Fruit fly (Drosophila melanogaster) Kc167 (cell line): ENCODE data around the gene CG31251.

Source experiments
- insv ChIP-seq: fragments of >200 bp; optimal IDR thresholded peaks from 3 replicates; lab custom pipeline; 2018; ENCODE audit warnings: missing external identifiers
- psq ChIP-seq: fragments of >200 bp; optimal IDR thresholded peaks from 2 replicates; lab custom pipeline; 2017; ENCODE audit warnings: missing external identifiers

DNA sequence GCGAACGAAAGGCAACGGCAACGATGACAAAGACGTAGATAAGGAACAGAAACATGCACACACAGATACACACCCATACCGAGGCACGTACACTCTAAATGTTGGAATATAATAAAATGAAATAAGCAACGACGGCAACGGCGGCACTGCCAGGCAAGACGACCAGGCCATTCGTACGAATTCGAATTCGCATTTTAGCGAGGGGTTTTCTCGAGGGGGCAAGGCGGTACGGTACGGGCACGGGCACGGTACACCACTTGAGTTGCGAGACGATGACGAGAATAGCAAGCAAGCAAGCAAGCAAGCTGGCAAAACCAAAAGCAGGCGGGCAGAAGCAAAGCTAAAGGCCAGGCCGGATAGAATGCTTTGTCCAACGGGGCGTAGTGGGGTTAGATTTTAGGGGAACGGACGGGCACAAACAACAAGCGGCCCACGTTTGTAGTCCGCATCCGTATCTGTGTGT lies 16.4 kb upstream of the CG31251 start:
- TF ChIP-seq insv (no peak), psq (lab: Kevin White, UChicago) (no peak)
